Fruit fly (Drosophila melanogaster): ENCODE data around the gene CG9287.
A peak's percentile ranks its signal among the peaks of the same experiment; 100 is the strongest.

dm6 chr2L:8702907-8703626 is 23.5 kb upstream of the CG9287 start:
- TF ChIP-seq lola (GFP tag; optimal IDR thresholded peaks at IDR 0.05) (no peak), br (GFP tag; optimal IDR thresholded peaks at IDR 0.05) (no peak), Dfd (GFP tag; optimal IDR thresholded peaks at IDR 0.05) (no peak), Hr78 (GFP tag; optimal IDR thresholded peaks at IDR 0.05) (no peak), Rel (GFP tag; optimal IDR thresholded peaks at IDR 0.05) (no peak), Rel (tag; optimal IDR thresholded peaks at IDR 0.05) (peak; percentile 98), h (GFP tag; optimal IDR thresholded peaks at IDR 0.05) (no peak)

Data from whole organism, wandering third instar larva.